Worm (Caenorhabditis elegans): ENCODE measurements around the gene fbxb-82.

Gene fbxb-82

ce11 chrIII:143121-143520 lies at the start of gene fbxb-82:
Gene fbxb-82 (minus strand): TSS chrIII:143221.
- TF ChIP-seq nhr-11 (tag; optimal IDR thresholded peaks at IDR 0.05): no peak

ce11 chrIII:191803-192202 lies 48.8 kb upstream of the fbxb-82 start, which contains the start of gene sec-20:
Gene sec-20 (plus strand): TSS chrIII:192103.
- TF ChIP-seq nhr-77 (tag; optimal IDR thresholded peaks at IDR 0.05): no peak

- peak; percentile 6 for TF ChIP-seq elt-2 (tag; optimal IDR thresholded peaks at IDR 0.05)
- no peak for TF ChIP-seq fkh-10 (GFP tag; optimal IDR thresholded peaks at IDR 0.05)
- TF ChIP-seq nhr-28 (tag; optimal IDR thresholded peaks at IDR 0.05): no peak
- TF ChIP-seq lsy-12 (tag; optimal IDR thresholded peaks at IDR 0.05): no peak
- TF ChIP-seq nhr-67 (tag; optimal IDR thresholded peaks at IDR 0.05): no peak
- TF ChIP-seq ceh-16 (tag; optimal IDR thresholded peaks at IDR 0.05): no peak
- TF ChIP-seq nhr-23 (tag; optimal IDR thresholded peaks at IDR 0.05): no peak
These were observed 47.7 kb upstream of the fbxb-82 start, which contains the start of gene cox-17 for ce11 chrIII:190686-191085. Gene cox-17 (plus strand): TSS chrIII:190986.

- TF ChIP-seq mdl-1 (tag; optimal IDR thresholded peaks at IDR 0.05): no peak
- TF ChIP-seq egl-5 (tag; optimal IDR thresholded peaks at IDR 0.05): no peak
- TF ChIP-seq aly-2 (tag; optimal IDR thresholded peaks at IDR 0.05): no peak
- no peak for TF ChIP-seq fos-1 (tag; optimal IDR thresholded peaks at IDR 0.05)
- TF ChIP-seq nhr-28 (tag; optimal IDR thresholded peaks at IDR 0.05): no peak
- TF ChIP-seq nhr-77 (tag; optimal IDR thresholded peaks at IDR 0.05): no peak
- TF ChIP-seq pha-4 (tag; optimal IDR thresholded peaks at IDR 0.05): no peak
- no peak for TF ChIP-seq unc-39 (tag; optimal IDR thresholded peaks at IDR 0.05)
- TF ChIP-seq fkh-10 (GFP tag; optimal IDR thresholded peaks at IDR 0.05): no peak
- TF ChIP-seq sea-2 (GFP tag; optimal IDR thresholded peaks at IDR 0.05): no peak
- TF ChIP-seq R02D3.7 (tag; optimal IDR thresholded peaks at IDR 0.05): no peak
- no peak for TF ChIP-seq elt-2 (tag; optimal IDR thresholded peaks at IDR 0.05)
- no peak for TF ChIP-seq lin-39 (tag; optimal IDR thresholded peaks at IDR 0.05)
- no peak for TF ChIP-seq nhr-43 (tag; optimal IDR thresholded peaks at IDR 0.05; ENCODE audit: poor library complexity, severe bottlenecking)
- no peak for TF ChIP-seq ztf-11 (tag; optimal IDR thresholded peaks at IDR 0.05)
- TF ChIP-seq nfya-1 (tag; optimal IDR thresholded peaks at IDR 0.05; ENCODE audit: insufficient read depth): no peak
- no peak for TF ChIP-seq zag-1 (tag; optimal IDR thresholded peaks at IDR 0.05)
- no peak for TF ChIP-seq ceh-9 (tag; optimal IDR thresholded peaks at IDR 0.05)
These were observed 46.3 kb upstream of the fbxb-82 start for ce11 chrIII:189280-189679.

- TF ChIP-seq hmg-11 (tag; optimal IDR thresholded peaks at IDR 0.05) (peak; percentile 39), eor-1 (tag; optimal IDR thresholded peaks at IDR 0.05) (no peak), egl-27 (tag; optimal IDR thresholded peaks at IDR 0.05) (no peak), pqm-1 (tag; optimal IDR thresholded peaks at IDR 0.05) (no peak), nhr-237 (tag; optimal IDR thresholded peaks at IDR 0.05) (no peak), lin-15B (tag; optimal IDR thresholded peaks at IDR 0.05) (peak; percentile 15), jun-1 (tag; optimal IDR thresholded peaks at IDR 0.05) (no peak), nhr-67 (tag; optimal IDR thresholded peaks at IDR 0.05) (no peak), mdl-1 (tag; optimal IDR thresholded peaks at IDR 0.05) (no peak), elt-2 (tag; optimal IDR thresholded peaks at IDR 0.05) (peak; percentile 42), nhr-25 (tag; optimal IDR thresholded peaks at IDR 0.05) (no peak), lin-39 (tag; optimal IDR thresholded peaks at IDR 0.05) (no peak), pha-4 (tag; optimal IDR thresholded peaks at IDR 0.05) (peak; percentile 51), skn-1 (tag; optimal IDR thresholded peaks at IDR 0.05) (peak; percentile 14), nfya-1 (tag; optimal IDR thresholded peaks at IDR 0.05; ENCODE audit: insufficient read depth) (peak; percentile 29), nhr-11 (tag; optimal IDR thresholded peaks at IDR 0.05) (no peak)
These were observed 45.4 kb upstream of the fbxb-82 start, which contains the start of gene ubc-20 for ce11 chrIII:188426-188888. Gene ubc-20 (plus strand): TSS chrIII:188838.

- no peak for TF ChIP-seq tbx-2 (tag; optimal IDR thresholded peaks at IDR 0.05)
- no peak for TF ChIP-seq ceh-82 (tag; optimal IDR thresholded peaks at IDR 0.05)
- no peak for TF ChIP-seq mml-1 (tag; optimal IDR thresholded peaks at IDR 0.05)
- no peak for TF ChIP-seq nfya-1 (tag; optimal IDR thresholded peaks at IDR 0.05; ENCODE audit: insufficient read depth)
These were observed 44.8 kb upstream of the fbxb-82 start, which contains the start of gene mxl-2 for ce11 chrIII:187829-188228. Gene mxl-2 (minus strand): TSS chrIII:188131.
